Worm (Caenorhabditis elegans): ENCODE measurements around the gene F57F4.2.
A peak's percentile ranks its signal among the peaks of the same experiment; 100 is the strongest.

The F57F4.2 gene

ce11 chrV:6433446-6434178 lies 44.1 kb upstream of the F57F4.2 start, which contains the start of the genes gad-1 and erfa-1:
gad-1 (minus strand) TSS chrV:6433496.
erfa-1 (plus strand) TSS chrV:6434128.
- TF ChIP-seq set-16 (GFP tag; IDR thresholded peaks at IDR 0.05), result no peak
- no peak for TF ChIP-seq daf-16 (GFP tag; optimal IDR thresholded peaks at IDR 0.05)
- TF ChIP-seq daf-16 (tag; optimal IDR thresholded peaks at IDR 0.05), result peak; percentile 51
- TF ChIP-seq fos-1 (tag; optimal IDR thresholded peaks at IDR 0.05), result no peak
- no peak for TF ChIP-seq daf-19 (GFP tag; conservative IDR thresholded peaks at IDR 0.05)
- no peak for TF ChIP-seq lin-39 (tag; optimal IDR thresholded peaks at IDR 0.05)
- no peak for TF ChIP-seq nhr-48 (tag; optimal IDR thresholded peaks at IDR 0.05)
- no peak for TF ChIP-seq R02D3.7 (tag; optimal IDR thresholded peaks at IDR 0.05)
- TF ChIP-seq duxl-1 (tag; optimal IDR thresholded peaks at IDR 0.05; ENCODE audit: poor library complexity), result no peak
- TF ChIP-seq nhr-11 (tag; optimal IDR thresholded peaks at IDR 0.05), result peak; percentile 48
- TF ChIP-seq hlh-11 (tag; optimal IDR thresholded peaks at IDR 0.05), result peak; percentile 14
- no peak for TF ChIP-seq nhr-41 (GFP tag; IDR thresholded peaks at IDR 0.05)
- TF ChIP-seq mdt-29 (GFP tag; IDR thresholded peaks at IDR 0.05), result no peak
- no peak for TF ChIP-seq egl-43 (GFP tag; IDR thresholded peaks at IDR 0.05)
- no peak for TF ChIP-seq gei-8 (GFP tag; optimal IDR thresholded peaks at IDR 0.05)
- TF ChIP-seq jun-1 (tag; optimal IDR thresholded peaks at IDR 0.05), result no peak
- TF ChIP-seq lin-38 (GFP tag; IDR thresholded peaks at IDR 0.05), result peak; percentile 86
- TF ChIP-seq nhr-42 (GFP tag; IDR thresholded peaks at IDR 0.05), result no peak
- no peak for TF ChIP-seq skn-1 (tag; optimal IDR thresholded peaks at IDR 0.05)
- no peak for TF ChIP-seq madf-9 (GFP tag; conservative IDR thresholded peaks at IDR 0.05)
- peak in 1 of 2 experiments; percentile 88 for TF ChIP-seq lsy-2 (tag; optimal IDR thresholded peaks at IDR 0.05)
- no peak for TF ChIP-seq dmd-9 (GFP tag; IDR thresholded peaks at IDR 0.05)
- TF ChIP-seq snpc-4 (tag; optimal IDR thresholded peaks at IDR 0.05), result no peak
- TF ChIP-seq mxl-2 (GFP tag; conservative IDR thresholded peaks at IDR 0.05), result no peak
- no peak for TF ChIP-seq ceh-62 (tag; optimal IDR thresholded peaks at IDR 0.05)
- TF ChIP-seq dve-1 (tag; optimal IDR thresholded peaks at IDR 0.05; ENCODE audit: insufficient read depth), result peak; percentile 63
- no peak for TF ChIP-seq mdl-1 (tag; optimal IDR thresholded peaks at IDR 0.05)
- no peak for TF ChIP-seq zag-1 (tag; optimal IDR thresholded peaks at IDR 0.05)
- no peak for TF ChIP-seq Y5F2A.4 (GFP tag; optimal IDR thresholded peaks at IDR 0.05)
- TF ChIP-seq php-3 (GFP tag; IDR thresholded peaks at IDR 0.05), result no peak
- no peak for TF ChIP-seq ceh-20 (GFP tag; IDR thresholded peaks at IDR 0.05)
- no peak for TF ChIP-seq ztf-11 (tag; optimal IDR thresholded peaks at IDR 0.05)
- no peak for TF ChIP-seq egl-27 (tag; optimal IDR thresholded peaks at IDR 0.05)
- TF ChIP-seq unc-130 (GFP tag; optimal IDR thresholded peaks at IDR 0.05), result peak; percentile 75
- TF ChIP-seq F37D6.2 (tag; optimal IDR thresholded peaks at IDR 0.05), result no peak
- no peak for TF ChIP-seq ztf-7 (tag; optimal IDR thresholded peaks at IDR 0.05)
- peak in 1 of 2 experiments; percentile 57 for TF ChIP-seq unc-62 (GFP tag; optimal IDR thresholded peaks at IDR 0.05 in 1 of 2)
- TF ChIP-seq unc-62 (tag; optimal IDR thresholded peaks at IDR 0.05), result no peak
- TF ChIP-seq F49E8.2 (tag; optimal IDR thresholded peaks at IDR 0.05; ENCODE audit: borderline replicate concordance), result no peak
- TF ChIP-seq nhr-6 (tag; optimal IDR thresholded peaks at IDR 0.05), result peak; percentile 12
- TF ChIP-seq F44E2.7 (GFP tag; IDR thresholded peaks at IDR 0.05), result no peak
- no peak for TF ChIP-seq tag-97 (GFP tag; IDR thresholded peaks at IDR 0.05)
- TF ChIP-seq hmg-1.1 (GFP tag; IDR thresholded peaks at IDR 0.05), result no peak
- no peak for TF ChIP-seq spr-3 (GFP tag; optimal IDR thresholded peaks at IDR 0.05)
- no peak for TF ChIP-seq D1046.2 (GFP tag; IDR thresholded peaks at IDR 0.05)
- peak; percentile 65 for TF ChIP-seq dpl-1 (GFP tag; optimal IDR thresholded peaks at IDR 0.05)
- no peak for TF ChIP-seq nhr-237 (tag; optimal IDR thresholded peaks at IDR 0.05)
- TF ChIP-seq attf-4 (tag; optimal IDR thresholded peaks at IDR 0.05), result no peak
- TF ChIP-seq dmd-6 (GFP tag; IDR thresholded peaks at IDR 0.05), result no peak
- no peak for TF ChIP-seq zip-11 (GFP tag; IDR thresholded peaks at IDR 0.05)
- no peak for TF ChIP-seq dmd-8 (GFP tag; IDR thresholded peaks at IDR 0.05)
- TF ChIP-seq hif-1 (tag; optimal IDR thresholded peaks at IDR 0.05), result peak in 1 of 2 experiments; percentile 75

All from whole organism, L4 larva.